Fruit fly (Drosophila melanogaster): Measurements from ENCODE around the gene CG31683.

The CG31683 gene

DNA sequence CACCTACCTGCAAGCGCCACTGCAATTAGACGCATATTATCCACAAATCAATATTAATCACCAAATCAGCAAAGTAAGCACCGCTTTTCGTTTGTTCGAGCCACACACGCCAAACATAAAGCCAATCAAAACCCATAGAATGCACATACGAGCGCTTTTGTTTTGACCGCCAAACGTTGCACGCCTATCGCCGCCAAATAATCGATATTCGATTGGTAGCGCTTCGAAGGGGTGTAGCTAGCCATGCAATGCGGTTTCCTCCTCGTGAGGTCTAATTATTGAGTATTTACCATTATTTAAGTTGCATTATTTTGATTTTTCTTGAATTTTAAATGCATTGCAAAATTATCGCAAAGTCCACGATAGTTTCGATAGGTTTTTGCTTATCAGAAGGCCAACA is 22.4 kb downstream of the CG31683 start:
- TF ChIP-seq CG8478 (optimal IDR thresholded peaks at IDR 0.05) = no peak
- TF ChIP-seq pan (optimal IDR thresholded peaks at IDR 0.05) = no peak
- no peak for TF ChIP-seq EcR (GFP tag; optimal IDR thresholded peaks at IDR 0.05)
- TF ChIP-seq Dll (optimal IDR thresholded peaks at IDR 0.05) = no peak

DNA sequence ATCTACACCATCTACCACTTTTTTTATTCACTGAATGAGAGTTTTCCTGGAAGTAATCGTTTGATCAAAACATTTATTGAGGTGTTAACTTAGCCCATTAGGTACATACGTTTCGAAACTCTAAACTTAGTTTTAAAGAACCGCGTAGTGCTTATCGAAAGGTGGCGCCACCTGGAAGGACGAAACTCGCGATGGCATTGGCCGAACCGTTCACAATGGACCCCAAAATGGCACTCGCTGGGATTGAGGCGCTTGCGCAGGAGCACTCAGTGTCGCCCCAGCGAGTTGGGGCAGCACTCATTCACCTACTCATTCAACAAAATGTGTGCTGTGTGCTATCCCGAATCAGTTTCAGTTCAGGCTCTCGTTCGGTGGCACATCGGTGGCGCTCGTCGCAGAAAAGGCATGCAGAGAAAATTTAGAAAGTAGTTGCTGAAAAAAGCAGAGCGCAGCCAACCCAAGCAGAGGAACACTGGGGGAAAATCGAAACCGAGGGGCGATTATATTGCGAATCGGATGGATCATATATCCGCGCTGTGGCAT is 23.8 kb downstream of the CG31683 start, which contains the start of gene CG31688:
CG31688 (plus strand) TSS at position 346 of the 543 bp plus-strand sequence.
- TF ChIP-seq EcR (GFP tag; optimal IDR thresholded peaks at IDR 0.05) (no peak), usp (GFP tag; optimal IDR thresholded peaks at IDR 0.05) (no peak), pan (optimal IDR thresholded peaks at IDR 0.05) (no peak), psq (optimal IDR thresholded peaks at IDR 0.05) (no peak), Dll (optimal IDR thresholded peaks at IDR 0.05) (no peak), CG8478 (optimal IDR thresholded peaks at IDR 0.05) (no peak)

DNA sequence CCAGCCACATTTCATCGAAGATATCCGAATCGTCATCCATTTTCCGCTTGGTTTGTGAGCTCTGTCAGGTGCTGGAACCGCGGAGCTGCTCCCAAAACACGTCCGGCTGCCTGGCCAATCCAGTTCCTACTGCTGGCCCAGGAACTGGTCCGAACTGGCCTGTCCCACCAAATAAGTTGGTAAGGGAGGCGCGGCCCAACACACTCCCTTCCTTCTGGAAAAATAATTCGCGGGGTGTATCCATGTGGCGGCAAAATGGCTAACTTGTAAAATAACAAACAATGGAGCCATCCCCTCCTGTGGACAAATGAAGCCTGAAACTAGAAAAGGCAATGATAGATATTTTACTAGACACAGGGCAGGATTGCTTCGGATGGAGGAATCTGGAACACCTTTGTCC is 25.2 kb downstream of the CG31683 start, which contains the start of gene CG15130:
CG15130 (minus strand) TSS at position 101 of the 400 bp plus-strand sequence.
- TF ChIP-seq CG8478 (optimal IDR thresholded peaks at IDR 0.05) (no peak), usp (GFP tag; optimal IDR thresholded peaks at IDR 0.05) (no peak), psq (optimal IDR thresholded peaks at IDR 0.05) (no peak), EcR (GFP tag; optimal IDR thresholded peaks at IDR 0.05) (no peak), Dll (optimal IDR thresholded peaks at IDR 0.05) (no peak), pan (optimal IDR thresholded peaks at IDR 0.05) (no peak)

DNA sequence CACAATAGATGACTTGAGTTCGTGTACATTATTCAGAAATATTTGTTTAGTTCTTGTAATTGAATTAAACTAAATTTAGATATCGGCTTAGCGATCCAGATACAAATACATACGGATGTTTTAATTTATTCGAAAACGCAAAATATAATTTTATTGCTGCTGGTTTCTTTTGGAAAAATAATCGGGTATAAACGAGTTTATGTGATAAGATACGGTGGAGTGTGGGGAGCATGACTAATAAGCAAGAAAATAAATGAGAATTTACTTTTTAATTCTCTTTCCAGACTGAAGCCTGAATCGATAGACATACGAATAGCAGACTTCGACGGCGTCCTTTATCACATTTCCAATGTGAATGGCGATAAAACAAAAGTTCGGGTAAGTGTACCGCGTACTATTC is 29.7 kb downstream of the CG31683 start:
- no peak for TF ChIP-seq usp (GFP tag; optimal IDR thresholded peaks at IDR 0.05)

DNA sequence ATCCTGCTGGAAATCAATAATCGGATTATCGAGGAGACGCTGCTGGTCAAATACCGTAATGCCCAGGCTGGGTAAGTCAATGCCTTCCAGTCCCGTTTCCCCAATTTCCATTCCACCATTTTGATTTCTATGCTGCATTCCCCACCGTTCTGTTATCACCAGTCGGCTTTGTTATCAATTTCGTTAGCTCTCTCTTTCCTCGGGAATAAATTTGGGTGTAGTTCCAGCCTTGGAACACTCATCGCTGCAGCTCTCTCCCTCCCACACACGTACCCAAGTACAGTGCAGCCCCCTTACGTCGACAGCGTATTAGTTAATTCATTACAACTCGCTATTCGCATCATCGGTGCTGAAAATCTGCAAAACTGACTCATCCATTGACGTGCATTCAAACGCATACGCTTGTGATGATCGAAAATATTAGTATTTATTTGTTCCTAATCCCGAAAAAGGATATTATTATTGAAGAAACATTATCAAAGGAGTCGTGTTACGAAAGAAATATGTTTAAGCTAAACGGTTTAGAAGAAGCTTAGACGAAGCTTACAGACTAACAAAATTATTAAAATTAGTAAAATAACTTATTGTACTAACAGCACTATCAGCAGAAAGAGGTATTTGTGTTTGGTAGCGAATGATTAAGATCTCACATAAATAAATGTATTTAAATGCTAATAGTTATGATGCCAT is 32.0 kb downstream of the CG31683 start:
- TF ChIP-seq usp (GFP tag; optimal IDR thresholded peaks at IDR 0.05) (no peak), EcR (GFP tag; optimal IDR thresholded peaks at IDR 0.05) (no peak), Dll (optimal IDR thresholded peaks at IDR 0.05) (no peak), pan (optimal IDR thresholded peaks at IDR 0.05) (no peak), CG8478 (optimal IDR thresholded peaks at IDR 0.05) (no peak), psq (optimal IDR thresholded peaks at IDR 0.05) (no peak)

DNA sequence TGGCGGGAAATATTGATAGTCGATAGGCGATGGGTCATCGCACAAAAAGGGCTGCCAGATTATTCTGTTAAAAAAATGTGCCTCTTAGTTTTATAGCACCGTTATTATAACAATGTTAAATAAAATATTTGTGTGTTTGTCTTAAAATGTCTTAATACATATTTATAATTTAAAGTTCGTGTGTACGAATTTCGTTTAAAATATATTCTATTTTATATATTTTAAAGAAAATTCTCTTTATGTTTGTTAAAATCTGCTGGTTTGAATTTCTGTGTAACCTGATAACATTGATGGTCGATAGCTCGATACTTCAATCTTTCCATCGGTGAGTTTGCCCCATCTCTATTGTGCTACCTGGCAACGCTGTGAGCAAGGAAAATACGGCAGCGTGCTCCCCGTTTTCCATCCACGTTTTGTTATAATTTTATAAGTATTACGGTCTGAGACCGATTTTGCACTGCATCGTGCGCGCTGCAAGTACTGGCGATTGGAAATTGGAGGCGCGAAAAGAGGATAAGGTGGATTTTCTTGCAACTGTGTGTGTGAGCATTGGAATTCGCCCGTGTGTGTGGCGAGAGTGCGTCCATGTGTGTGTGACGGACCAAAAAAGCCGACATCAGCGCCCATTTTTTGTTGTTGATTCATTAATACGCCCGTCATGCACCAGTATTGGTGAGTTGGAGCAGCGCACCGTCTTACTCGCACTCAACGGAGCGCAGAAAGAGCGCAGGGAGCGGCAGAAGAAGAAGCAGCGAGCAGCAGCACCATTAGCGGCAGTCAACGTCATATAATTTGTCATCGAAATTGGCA is 32.8 kb downstream of the CG31683 start, which contains the start of the genes CG10949 and Arpc2:
CG10949 (minus strand) TSS at position 165 of the 810 bp plus-strand sequence.
Arpc2 (plus strand) TSS at position 304 of the 810 bp plus-strand sequence.
- no peak for TF ChIP-seq EcR (GFP tag; optimal IDR thresholded peaks at IDR 0.05)
- no peak for TF ChIP-seq pan (optimal IDR thresholded peaks at IDR 0.05)
- no peak for TF ChIP-seq Dll (optimal IDR thresholded peaks at IDR 0.05)
- TF ChIP-seq usp (GFP tag; optimal IDR thresholded peaks at IDR 0.05) = no peak
- no peak for TF ChIP-seq psq (optimal IDR thresholded peaks at IDR 0.05)
- no peak for TF ChIP-seq CG8478 (optimal IDR thresholded peaks at IDR 0.05)

DNA sequence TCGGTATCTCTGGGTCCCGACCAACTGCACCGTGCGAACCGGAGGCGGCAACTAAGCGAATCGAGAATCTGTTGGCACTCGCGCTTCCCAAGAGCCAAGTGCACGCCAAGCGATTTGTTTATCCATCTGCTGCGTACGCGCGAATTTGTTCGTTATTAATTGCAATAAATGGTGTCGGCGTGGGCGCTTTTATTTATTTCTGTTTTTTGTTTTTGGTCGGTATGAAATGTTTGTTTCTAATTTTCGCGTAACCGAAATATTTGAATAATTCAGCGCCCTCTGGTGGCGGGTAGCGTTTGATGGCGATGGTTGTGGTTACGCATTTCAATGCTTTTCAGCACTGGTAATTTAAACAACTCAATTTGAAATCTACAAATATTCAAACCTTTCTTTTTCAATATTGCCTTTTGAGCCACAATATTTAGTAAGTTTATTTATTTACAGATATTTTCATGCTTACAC is 35.0 kb downstream of the CG31683 start, which contains the start of gene CG10947:
CG10947 (minus strand) TSS at position 51 of the 462 bp plus-strand sequence.
- no peak for TF ChIP-seq psq (optimal IDR thresholded peaks at IDR 0.05)
- no peak for TF ChIP-seq Dll (optimal IDR thresholded peaks at IDR 0.05)
- no peak for TF ChIP-seq EcR (GFP tag; optimal IDR thresholded peaks at IDR 0.05)
- no peak for TF ChIP-seq pan (optimal IDR thresholded peaks at IDR 0.05)
- no peak for TF ChIP-seq CG8478 (optimal IDR thresholded peaks at IDR 0.05)
- TF ChIP-seq usp (GFP tag; optimal IDR thresholded peaks at IDR 0.05) = no peak

DNA sequence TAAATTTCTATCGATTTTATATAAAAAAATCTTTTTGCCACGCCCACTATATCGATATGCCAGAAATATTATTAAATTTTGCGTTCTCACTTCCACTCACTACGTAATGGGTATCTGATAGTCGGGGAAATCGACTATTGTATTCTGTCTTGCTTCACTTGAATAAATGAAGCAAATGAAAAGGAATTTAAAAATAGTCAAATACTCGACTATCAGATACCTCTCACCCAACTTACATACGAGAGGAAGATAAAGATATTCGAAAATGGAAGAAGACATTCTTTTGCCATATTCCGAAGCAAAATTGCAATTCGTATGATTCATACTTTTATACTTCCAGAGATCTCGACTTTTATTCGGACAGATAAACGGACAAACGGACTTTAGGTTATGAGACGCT is 35.9 kb downstream of the CG31683 start:
- no peak for TF ChIP-seq psq (optimal IDR thresholded peaks at IDR 0.05)
- no peak for TF ChIP-seq pan (optimal IDR thresholded peaks at IDR 0.05)
- TF ChIP-seq Dll (optimal IDR thresholded peaks at IDR 0.05) = no peak
- TF ChIP-seq CG8478 (optimal IDR thresholded peaks at IDR 0.05) = no peak
- TF ChIP-seq usp (GFP tag; optimal IDR thresholded peaks at IDR 0.05) = no peak
- no peak for TF ChIP-seq EcR (GFP tag; optimal IDR thresholded peaks at IDR 0.05)

DNA sequence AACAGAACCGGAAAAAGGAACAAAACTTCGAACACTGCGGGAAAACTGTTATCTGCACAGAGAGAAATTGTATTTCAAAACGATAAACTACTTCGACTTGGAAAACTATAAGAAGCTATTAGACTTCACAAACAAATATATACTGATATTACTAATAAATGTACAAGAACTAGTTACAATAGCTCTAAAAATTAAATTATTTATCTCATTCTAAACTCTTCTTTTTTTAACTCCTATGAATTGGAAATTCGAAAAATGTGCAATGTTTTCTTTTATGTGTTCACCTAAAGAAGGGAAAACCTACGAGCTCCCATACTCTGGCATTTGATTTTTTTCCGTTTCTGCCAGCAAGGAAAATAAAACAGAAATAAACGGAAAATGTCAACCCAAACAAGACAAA is 48.4 kb downstream of the CG31683 start:
- TF ChIP-seq CG8478 (optimal IDR thresholded peaks at IDR 0.05) (no peak), psq (optimal IDR thresholded peaks at IDR 0.05) (no peak), usp (GFP tag; optimal IDR thresholded peaks at IDR 0.05) (no peak), pan (optimal IDR thresholded peaks at IDR 0.05) (no peak), Dll (optimal IDR thresholded peaks at IDR 0.05) (no peak), EcR (GFP tag; optimal IDR thresholded peaks at IDR 0.05) (no peak)

DNA sequence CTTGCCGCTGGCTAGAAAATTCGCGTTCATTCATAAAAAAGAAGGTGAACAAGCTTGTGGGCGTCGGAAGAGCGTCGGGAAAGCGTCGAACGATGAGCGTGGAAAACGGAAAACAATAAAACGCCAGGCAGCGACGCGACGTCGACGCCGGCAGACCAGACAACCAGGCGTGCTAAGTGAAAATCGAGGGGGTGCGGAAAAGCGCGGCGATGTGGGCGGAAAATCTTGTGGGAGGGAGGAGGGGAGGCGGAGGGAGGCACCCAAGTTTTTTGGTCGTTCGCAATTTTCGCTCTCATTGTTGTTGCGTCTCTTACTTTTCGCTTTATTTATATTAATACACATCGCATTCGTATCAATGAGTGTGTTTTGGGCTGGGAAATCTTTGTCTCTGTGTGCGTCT is 48.9 kb downstream of the CG31683 start:
- TF ChIP-seq CG8478 (optimal IDR thresholded peaks at IDR 0.05) = no peak
- no peak for TF ChIP-seq Dll (optimal IDR thresholded peaks at IDR 0.05)

DNA sequence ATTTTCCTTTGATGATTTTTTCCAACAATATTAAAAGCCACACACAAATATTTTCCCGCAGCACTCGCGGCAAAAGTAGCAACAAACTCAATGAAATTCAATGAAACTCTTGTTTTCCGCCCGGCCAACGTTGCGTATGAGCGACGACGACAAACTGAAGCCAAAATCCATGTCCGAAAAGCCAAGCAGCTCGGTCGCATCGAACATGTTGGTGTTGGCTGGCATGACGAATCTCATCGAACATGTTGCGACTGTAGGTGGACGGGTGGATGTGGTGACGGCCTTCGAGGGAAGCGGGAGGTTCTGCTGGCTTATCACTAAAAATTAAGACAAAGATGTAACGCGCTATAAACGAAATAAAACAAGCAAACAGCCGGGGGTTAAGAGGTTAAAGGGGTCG is 50.5 kb downstream of the CG31683 start:
- no peak for TF ChIP-seq pan (optimal IDR thresholded peaks at IDR 0.05)
- TF ChIP-seq usp (GFP tag; optimal IDR thresholded peaks at IDR 0.05) = no peak
- no peak for TF ChIP-seq EcR (GFP tag; optimal IDR thresholded peaks at IDR 0.05)
- no peak for TF ChIP-seq Dll (optimal IDR thresholded peaks at IDR 0.05)
- no peak for TF ChIP-seq psq (optimal IDR thresholded peaks at IDR 0.05)
- TF ChIP-seq CG8478 (optimal IDR thresholded peaks at IDR 0.05) = no peak

All from whole organism.